Worm (Caenorhabditis elegans) whole organism, mixed stage, embryonic: ENCODE results near the gene lmbr-1.

Source experiments
- bed-3 ChIP-seq: fragments of 200-800 bp; sonication (Bioruptor generic); optimal IDR thresholded peaks from 3 replicates; lab custom pipeline; 2018; ENCODE audit warnings: mild to moderate bottlenecking, missing genetic modification characterization, moderate library complexity, missing compliant biosample characterization
- elt-1 ChIP-seq: sonication (generic microtip); optimal IDR thresholded peaks from 2 replicates; lab custom pipeline; 2017; ENCODE audit warnings: missing genetic modification characterization, mild to moderate bottlenecking, missing compliant biosample characterization, antibody characterized with exemption, moderate library complexity, borderline replicate concordance; ENCODE audit not compliant: insufficient read depth
- hlh-1 ChIP-seq: fragments of 150-350 bp; optimal IDR thresholded peaks from 2 replicates; lab custom pipeline; 2014; ENCODE audit warnings: missing biosample characterization, missing genetic modification reagents, missing genetic modification characterization
- lin-13 ChIP-seq: fragments of 150-350 bp; optimal IDR thresholded peaks from 2 replicates; lab custom pipeline; 2014; ENCODE audit warnings: missing biosample characterization, missing genetic modification characterization
- mep-1 ChIP-seq: fragments of 150-350 bp; optimal IDR thresholded peaks from 2 replicates; lab custom pipeline; 2017; ENCODE audit warnings: missing biosample characterization, missing genetic modification reagents, missing genetic modification characterization, inconsistent platforms
- nhr-237 ChIP-seq: fragments of 150-350 bp; optimal IDR thresholded peaks from 2 replicates; lab custom pipeline; 2014; ENCODE audit warnings: missing biosample characterization, missing genetic modification characterization
- sptf-1 ChIP-seq: sonication (generic microtip); optimal IDR thresholded peaks from 2 replicates; lab custom pipeline; 2017; ENCODE audit warnings: mild to moderate bottlenecking, missing genetic modification characterization, moderate library complexity, missing compliant biosample characterization

ce11 chrIII:8370188-8370587, 1.9 kb upstream of the lmbr-1 start:
- TF ChIP-seq hlh-1 (tag; lab: Kevin White, UChicago) (no peak), sptf-1 (no peak), bed-3 (GFP tag; lab: Kevin White, UChicago) (no peak), elt-1 (no peak), mep-1 (tag; lab: Kevin White, UChicago) (no peak), lin-13 (tag; lab: Kevin White, UChicago) (no peak), nhr-237 (tag; lab: Kevin White, UChicago) (no peak)
